Worm (Caenorhabditis elegans) whole organism, young adult: ENCODE results near the gene npr-12.

Source experiments
- F10E7.11 ChIP-seq: sonication (generic microtip); optimal IDR thresholded peaks from 2 replicates; lab custom pipeline; 2017; ENCODE audit warnings: mild to moderate bottlenecking, missing genetic modification characterization, moderate library complexity, missing compliant biosample characterization
- F23B12.7 ChIP-seq: sonication (generic microtip); optimal IDR thresholded peaks from 2 replicates; lab custom pipeline; 2017; ENCODE audit warnings: missing genetic modification characterization, mild to moderate bottlenecking, missing compliant biosample characterization, antibody characterized with exemption, moderate library complexity; ENCODE audit not compliant: insufficient read depth
- F37B4.10 ChIP-seq: fragments of 200-800 bp; sonication (Bioruptor generic); IDR thresholded peaks from 2 replicates; pipeline ENCODE4 v1.3.6; 2022; ENCODE audit warnings: missing genetic modification characterization, missing compliant biosample characterization
- F39B2.1 ChIP-seq: fragments of 200-800 bp; sonication (Bioruptor generic); IDR thresholded peaks from 2 replicates; pipeline ENCODE4 v1.3.6; 2022; ENCODE audit warnings: missing genetic modification reagents, missing genetic modification characterization, missing compliant biosample characterization
- F52B5.7 ChIP-seq: sonication (generic microtip); optimal IDR thresholded peaks from 2 replicates; lab custom pipeline; 2016; ENCODE audit warnings: mild to moderate bottlenecking, missing genetic modification characterization, missing compliant biosample characterization
- F55B11.4 ChIP-seq: sonication (generic microtip); optimal IDR thresholded peaks from 2 replicates; lab custom pipeline; 2016; ENCODE audit warnings: missing compliant biosample characterization, missing genetic modification characterization, borderline replicate concordance; ENCODE audit not compliant: insufficient read depth
- F57C9.4 ChIP-seq: sonication (generic microtip); optimal IDR thresholded peaks from 2 replicates; lab custom pipeline; 2017; ENCODE audit warnings: mild to moderate bottlenecking, missing genetic modification characterization, missing compliant biosample characterization
- T07F8.4 ChIP-seq: sonication (generic microtip); optimal IDR thresholded peaks from 2 replicates; lab custom pipeline; 2016; ENCODE audit warnings: mild to moderate bottlenecking, missing genetic modification characterization, moderate library complexity, missing compliant biosample characterization
- Y53G8AR.9 ChIP-seq: fragments of 200-800 bp; sonication (Bioruptor generic); conservative IDR thresholded peaks from 2 replicates; pipeline ENCODE4 v1.3.6; 2022; ENCODE audit warnings: missing genetic modification reagents, missing genetic modification characterization, missing compliant biosample characterization
- athp-1 ChIP-seq: sonication (generic microtip); optimal IDR thresholded peaks from 2 replicates; lab custom pipeline; 2017; ENCODE audit warnings: mild to moderate bottlenecking, missing genetic modification characterization, missing compliant biosample characterization
- attf-3 ChIP-seq: fragments of 200-800 bp; sonication (Bioruptor generic); conservative IDR thresholded peaks from 2 replicates; pipeline ENCODE4 v1.3.6; 2022; ENCODE audit warnings: missing genetic modification reagents, missing genetic modification characterization, missing compliant biosample characterization
- attf-6 ChIP-seq: fragments of 200-800 bp; sonication (Bioruptor generic); IDR thresholded peaks from 2 replicates; pipeline ENCODE4 v1.3.6; 2022; ENCODE audit warnings: missing genetic modification reagents, missing genetic modification characterization, missing compliant biosample characterization
- ceh-100 ChIP-seq: fragments of 200-800 bp; sonication (Bioruptor generic); IDR thresholded peaks from 2 replicates; pipeline ENCODE4 v1.3.6; 2022; ENCODE audit warnings: missing genetic modification reagents, missing genetic modification characterization, missing compliant biosample characterization
- ceh-27 ChIP-seq: fragments of 200-800 bp; sonication (Bioruptor generic); optimal IDR thresholded peaks from 2 replicates; lab custom pipeline; 2018; ENCODE audit warnings: mild to moderate bottlenecking, missing genetic modification characterization, moderate library complexity, missing compliant biosample characterization
- ceh-58 ChIP-seq: fragments of 200-800 bp; sonication (Bioruptor generic); IDR thresholded peaks from 2 replicates; pipeline ENCODE4 v1.3.6; 2022; ENCODE audit warnings: missing genetic modification characterization, missing compliant biosample characterization
- ceh-91 ChIP-seq: fragments of 200-800 bp; sonication (Bioruptor generic); IDR thresholded peaks from 2 replicates; pipeline ENCODE4 v1.3.6; 2022; ENCODE audit warnings: missing genetic modification reagents, missing genetic modification characterization, missing compliant biosample characterization
- efl-1 ChIP-seq: fragments of 150-350 bp; optimal IDR thresholded peaks from 2 replicates; lab custom pipeline; 2014; ENCODE audit warnings: missing biosample characterization, missing genetic modification reagents, missing genetic modification characterization
- egl-18 ChIP-seq: fragments of 200-800 bp; sonication (Bioruptor generic); IDR thresholded peaks from 2 replicates; pipeline ENCODE4 v1.3.6; 2022; ENCODE audit warnings: missing genetic modification reagents, missing genetic modification characterization, missing compliant biosample characterization
- egl-44 ChIP-seq: fragments of 200-800 bp; sonication (Bioruptor generic); IDR thresholded peaks from 2 replicates; pipeline ENCODE4 v1.3.6; 2022; ENCODE audit warnings: missing genetic modification reagents, missing genetic modification characterization, missing compliant biosample characterization
- egrh-3 ChIP-seq: fragments of 200-800 bp; sonication (Bioruptor generic); IDR thresholded peaks from 2 replicates; pipeline ENCODE4 v1.3.6; 2022; ENCODE audit warnings: missing genetic modification reagents, missing genetic modification characterization, missing compliant biosample characterization
- ekl-4 ChIP-seq: fragments of 200-800 bp; sonication (Bioruptor generic); IDR thresholded peaks from 2 replicates; pipeline ENCODE4 v1.3.6; 2022; ENCODE audit warnings: missing genetic modification reagents, missing genetic modification characterization, missing compliant biosample characterization
- fkh-3 ChIP-seq: sonication (generic microtip); optimal IDR thresholded peaks from 2 replicates; lab custom pipeline; 2016; ENCODE audit warnings: mild to moderate bottlenecking, missing genetic modification characterization, missing compliant biosample characterization
- him-1 ChIP-seq: sonication (generic microtip); optimal IDR thresholded peaks from 2 replicates; lab custom pipeline; 2016; ENCODE audit warnings: missing genotype, missing genetic modification reagents, missing genetic modification characterization, missing compliant biosample characterization
- hmg-1.2 ChIP-seq: fragments of 200-800 bp; sonication (Bioruptor generic); IDR thresholded peaks from 2 replicates; pipeline ENCODE4 v1.3.6; 2022; ENCODE audit warnings: missing genetic modification reagents, missing genetic modification characterization, missing compliant biosample characterization
- let-526 ChIP-seq: fragments of 200-800 bp; sonication (Bioruptor generic); IDR thresholded peaks from 2 replicates; pipeline ENCODE4 v1.3.6; 2022; ENCODE audit warnings: missing genetic modification reagents, missing genetic modification characterization, missing compliant biosample characterization
- lin-40 ChIP-seq: sonication (generic microtip); optimal IDR thresholded peaks from 2 replicates; lab custom pipeline; 2016; ENCODE audit warnings: missing genetic modification characterization, mild to moderate bottlenecking, missing compliant biosample characterization, missing genotype, missing genetic modification reagents
- lin-54 ChIP-seq: fragments of 200-800 bp; sonication (Bioruptor generic); optimal IDR thresholded peaks from 2 replicates; lab custom pipeline; 2018; ENCODE audit warnings: mild to moderate bottlenecking, missing genetic modification characterization, missing compliant biosample characterization
- lir-1 ChIP-seq: fragments of 200-800 bp; sonication (Bioruptor generic); conservative IDR thresholded peaks from 2 replicates; pipeline ENCODE4 v1.3.6; 2022; ENCODE audit warnings: missing genetic modification reagents, missing genetic modification characterization, missing compliant biosample characterization
- mcd-1 ChIP-seq: fragments of 200-800 bp; sonication (Bioruptor generic); IDR thresholded peaks from 2 replicates; pipeline ENCODE4 v1.3.6; 2022; ENCODE audit warnings: missing genetic modification reagents, missing genetic modification characterization, missing compliant biosample characterization
- mxl-1 ChIP-seq: sonication (generic microtip); optimal IDR thresholded peaks from 2 replicates; lab custom pipeline; 2016; ENCODE audit warnings: missing genetic modification characterization, missing compliant biosample characterization
- pbrm-1 ChIP-seq: fragments of 200-800 bp; sonication (Bioruptor generic); IDR thresholded peaks from 2 replicates; pipeline ENCODE4 v1.3.6; 2022; ENCODE audit warnings: missing genetic modification reagents, missing genetic modification characterization, missing compliant biosample characterization
- rcor-1 ChIP-seq: fragments of 200-800 bp; sonication (Bioruptor generic); IDR thresholded peaks from 2 replicates; pipeline ENCODE4 v1.3.6; 2022; ENCODE audit warnings: missing genetic modification reagents, missing genetic modification characterization, missing compliant biosample characterization
- repo-1 ChIP-seq: sonication (generic microtip); optimal IDR thresholded peaks from 2 replicates; lab custom pipeline; 2017; ENCODE audit warnings: mild to moderate bottlenecking, missing genetic modification characterization, missing compliant biosample characterization
- snpc-1.3 ChIP-seq: sonication (generic microtip); optimal IDR thresholded peaks from 2 replicates; lab custom pipeline; 2017; ENCODE audit warnings: missing genetic modification characterization, mild to moderate bottlenecking, missing compliant biosample characterization, antibody characterized with exemption, moderate library complexity, missing genotype, missing genetic modification reagents; ENCODE audit not compliant: insufficient read depth
- snpc-4 ChIP-seq, 5 experiments: fragments of 150-350 bp in 1 of 5; sonication (generic microtip) in 4 of 5; optimal IDR thresholded peaks; 2 replicates each; lab custom pipeline; 2014 to 2018; ENCODE audit warnings: missing genetic modification characterization in 5 of 5, missing biosample characterization in 3 of 5, antibody characterized with exemption in 2 of 5, mild to moderate bottlenecking in 2 of 5, missing compliant biosample characterization in 2 of 5, missing genotype in 2 of 5, moderate library complexity in 2 of 5, missing genetic modification reagents in 1 of 5
- somi-1 ChIP-seq: fragments of 200-800 bp; sonication (Bioruptor generic); optimal IDR thresholded peaks from 2 replicates; lab custom pipeline; 2018; ENCODE audit warnings: mild to moderate bottlenecking, missing genetic modification characterization, missing compliant biosample characterization
- tbp1 ChIP-seq: fragments of 200-800 bp; sonication (Bioruptor generic); optimal IDR thresholded peaks from 2 replicates; lab custom pipeline; 2018; ENCODE audit warnings: mild to moderate bottlenecking, missing genetic modification characterization, missing compliant biosample characterization
- tbx-9 ChIP-seq: sonication (generic microtip); optimal IDR thresholded peaks from 2 replicates; lab custom pipeline; 2016; ENCODE audit warnings: borderline replicate concordance, missing genetic modification characterization, inconsistent platforms, missing compliant biosample characterization
- unc-130 ChIP-seq: sonication (generic microtip); optimal IDR thresholded peaks from 2 replicates; lab custom pipeline; 2016; ENCODE audit warnings: missing genetic modification reagents, missing genetic modification characterization, missing compliant biosample characterization
- unc-62 ChIP-seq: fragments of 150-350 bp; optimal IDR thresholded peaks from 2 replicates; lab custom pipeline; 2014; ENCODE audit warnings: missing biosample characterization, missing genetic modification reagents, missing genetic modification characterization
- xnd-1 ChIP-seq: sonication (generic microtip); optimal IDR thresholded peaks from 2 replicates; lab custom pipeline; 2016; ENCODE audit warnings: missing genotype, missing genetic modification reagents, missing genetic modification characterization, missing compliant biosample characterization
- ztf-25 ChIP-seq: fragments of 200-800 bp; sonication (Bioruptor generic); IDR thresholded peaks from 2 replicates; pipeline ENCODE4 v1.3.6; 2022; ENCODE audit warnings: missing genetic modification reagents, missing genetic modification characterization, missing compliant biosample characterization
- ztf-26 ChIP-seq: sonication (generic microtip); optimal IDR thresholded peaks from 2 replicates; lab custom pipeline; 2017; ENCODE audit warnings: missing genetic modification characterization, missing compliant biosample characterization

npr-12 gene

DNA sequence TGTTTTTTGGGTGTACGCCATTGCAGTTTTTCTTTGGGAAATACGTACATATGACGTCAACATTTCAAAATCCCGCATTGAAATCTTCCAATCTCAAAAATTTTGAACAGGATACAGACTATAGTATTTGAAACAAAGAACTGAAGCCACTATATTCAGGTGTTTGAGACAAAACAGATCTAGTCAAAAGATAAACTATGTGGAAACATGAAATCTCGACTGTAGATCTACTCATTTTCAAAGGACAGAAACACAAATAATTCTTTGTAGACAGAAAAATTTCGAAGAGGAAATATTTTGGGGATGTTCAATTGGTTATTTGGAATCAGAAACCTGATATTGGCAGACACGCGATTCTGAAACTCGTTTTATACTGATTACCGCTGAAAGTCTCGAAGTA lies 11.9 kb downstream of the npr-12 start:
- TF ChIP-seq pbrm-1, result no peak
- no peak for TF ChIP-seq F39B2.1
- no peak for TF ChIP-seq unc-130 (GFP tag; lab: Kevin White, UChicago)
- TF ChIP-seq repo-1 (tag; lab: Kevin White, UChicago), result no peak
- TF ChIP-seq egl-18 (GFP tag; lab: Robert Waterston, UW), result no peak
- no peak for TF ChIP-seq attf-6 (GFP tag; lab: Robert Waterston, UW)
- no peak for TF ChIP-seq efl-1 (GFP tag; lab: Kevin White, UChicago)
- TF ChIP-seq ceh-58 (GFP tag; lab: Robert Waterston, UW), result no peak
- TF ChIP-seq mcd-1 (GFP tag; lab: Robert Waterston, UW), result no peak
- no peak for TF ChIP-seq lin-40 (tag; lab: Kevin White, UChicago)
- TF ChIP-seq, all 124 proteins: peak for 0

DNA sequence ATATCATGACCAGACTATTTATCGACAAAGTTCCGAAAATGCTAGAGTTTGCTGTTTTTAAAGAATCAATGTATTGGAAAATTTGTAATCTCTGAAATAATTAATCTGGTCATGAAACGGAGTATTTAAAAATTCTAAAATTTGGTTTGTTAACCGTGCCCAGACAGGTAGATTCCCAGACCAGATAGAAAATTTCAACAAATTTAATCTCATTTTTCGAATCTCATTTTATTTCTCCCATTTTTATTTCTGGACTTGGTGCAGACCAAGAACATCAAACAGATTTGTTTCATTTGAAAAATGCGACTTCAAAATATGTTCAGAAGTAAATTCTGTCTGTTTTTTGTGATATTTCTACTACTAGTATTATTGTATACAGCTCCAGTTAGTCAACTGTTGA lies 14.4 kb downstream of the npr-12 start, which contains the start of gene T22D1.1:
TSS of gene T22D1.1 (plus strand) at position 301 of the 400 bp plus-strand sequence.
- TF ChIP-seq F23B12.7 (tag; lab: Kevin White, UChicago), result no peak
- no peak for TF ChIP-seq T07F8.4
- TF ChIP-seq lir-1 (GFP tag; lab: Robert Waterston, UW), result no peak
- TF ChIP-seq F57C9.4 (tag; lab: Kevin White, UChicago), result no peak

DNA sequence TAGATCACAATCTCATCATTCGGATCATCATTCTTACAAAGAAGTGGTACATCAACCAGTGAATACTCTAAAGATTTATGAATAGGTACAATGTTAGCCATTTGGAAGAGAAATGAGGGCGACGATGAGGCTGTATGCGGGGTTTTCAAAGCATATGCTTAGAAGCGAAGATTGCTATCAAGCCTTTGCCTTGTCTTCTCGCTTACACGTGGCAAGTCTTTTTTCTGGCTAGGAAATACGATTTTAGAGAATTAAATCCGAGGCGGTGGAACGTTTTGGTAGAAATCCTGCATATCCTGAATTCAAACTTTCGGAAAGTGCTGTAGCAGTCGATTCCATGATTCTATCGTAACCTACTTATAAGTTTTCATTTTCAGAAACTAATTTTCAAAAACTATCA lies 17.4 kb downstream of the npr-12 start, which contains the start of gene T22D1.18:
TSS of gene T22D1.18 (minus strand) at position 101 of the 400 bp plus-strand sequence.
- TF ChIP-seq athp-1 (tag; lab: Kevin White, UChicago) (no peak), egl-44 (GFP tag; lab: Robert Waterston, UW) (no peak), F37B4.10 (GFP tag; lab: Robert Waterston, UW) (no peak), F55B11.4 (no peak), rcor-1 (no peak), F52B5.7 (tag; lab: Kevin White, UChicago) (no peak), tbp1 (no peak), fkh-3 (tag; lab: Kevin White, UChicago) (no peak), ekl-4 (GFP tag; lab: Robert Waterston, UW) (no peak), snpc-4 (GFP tag; optimal IDR thresholded peaks at IDR 0.05; lab: Kevin White, UChicago) (no peak), snpc-4 (tag; optimal IDR thresholded peaks at IDR 0.05; lab: Kevin White, UChicago) (no peak), T07F8.4 (no peak), ceh-27 (no peak), F10E7.11 (tag; lab: Kevin White, UChicago) (no peak), egrh-3 (GFP tag; lab: Robert Waterston, UW) (no peak), unc-62 (GFP tag; lab: Kevin White, UChicago) (no peak)

DNA sequence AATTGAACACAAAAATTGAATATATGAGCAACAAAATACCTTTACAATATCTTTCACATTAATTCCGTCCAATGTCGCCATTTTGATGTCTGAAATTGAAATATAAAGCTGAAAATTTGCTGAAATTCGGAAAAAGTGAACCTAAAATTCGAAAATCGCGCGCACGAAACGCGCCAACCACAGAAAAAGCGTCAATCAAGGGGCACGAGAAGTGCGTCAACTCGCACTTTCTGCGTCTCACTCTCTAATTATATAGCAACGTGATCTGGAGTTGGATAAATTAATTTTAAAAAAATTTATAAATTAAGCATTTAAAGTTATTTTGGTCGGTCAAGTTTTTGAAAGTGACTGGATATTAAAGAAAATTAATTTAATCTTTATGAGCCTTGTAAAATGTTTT lies 18.1 kb downstream of the npr-12 start, which contains the start of gene ruvb-2:
TSS of gene ruvb-2 (minus strand) at position 89 of the 400 bp plus-strand sequence.
- TF ChIP-seq Y53G8AR.9 (peak; percentile 62), xnd-1 (tag; lab: Kevin White, UChicago) (peak; percentile 23), tbx-9 (no peak), him-1 (tag; lab: Kevin White, UChicago) (peak; percentile 66), snpc-4 (GFP tag; optimal IDR thresholded peaks at IDR 0.05; lab: Kevin White, UChicago) (peak; percentile 74), snpc-4 (tag; optimal IDR thresholded peaks at IDR 0.05; lab: Kevin White, UChicago) (peak; percentile 79 to 91 (median 86)), ceh-91 (peak; percentile 36), lin-54 (GFP tag; lab: Kevin White, UChicago) (peak; percentile 91), ceh-100 (peak; percentile 26; the same call in 1 of the 2 replicates), rcor-1 (peak; percentile 72), F37B4.10 (GFP tag; lab: Robert Waterston, UW) (no peak), ceh-27 (no peak), mxl-1 (tag; lab: Kevin White, UChicago) (no peak), attf-3 (GFP tag; lab: Robert Waterston, UW) (peak; percentile 65; the same call in 1 of the 2 replicates), ztf-26 (tag; lab: Kevin White, UChicago) (peak; percentile 17), somi-1 (GFP tag; lab: Kevin White, UChicago) (peak; percentile 65), let-526 (GFP tag; lab: Robert Waterston, UW) (no peak), ztf-25 (GFP tag; lab: Robert Waterston, UW) (no peak), mcd-1 (GFP tag; lab: Robert Waterston, UW) (peak; percentile 83), hmg-1.2 (GFP tag; lab: Robert Waterston, UW) (peak; percentile 57), F52B5.7 (tag; lab: Kevin White, UChicago) (no peak), snpc-1.3 (tag; lab: Kevin White, UChicago) (peak; percentile 56), lir-1 (GFP tag; lab: Robert Waterston, UW) (0 out of 2 replicates have a peak, but pooled peaks have one; percentile 31)
